Worm (Caenorhabditis elegans) whole organism, mixed stage, embryonic: Measurements from ENCODE around the gene rpb-8.
"Not testable (repeated sequence)": the region's sequence is repeated elsewhere in the genome, so short reads cannot be mapped to it uniquely, and the experiment has no call there.

Experiments used
- ham-2 ChIP-seq: fragments of 200-800 bp; sonication (Bioruptor generic); optimal IDR thresholded peaks from 2 replicates; lab custom pipeline; 2018; ENCODE audit warnings: mild to moderate bottlenecking, missing genetic modification characterization, missing compliant biosample characterization
- lin-13 ChIP-seq: fragments of 150-350 bp; optimal IDR thresholded peaks from 2 replicates; lab custom pipeline; 2014; ENCODE audit warnings: missing biosample characterization, missing genetic modification characterization
- lsy-2 ChIP-seq: fragments of 150-350 bp; optimal IDR thresholded peaks from 2 replicates; lab custom pipeline; 2014; ENCODE audit warnings: missing biosample characterization, missing genetic modification characterization
- sptf-1 ChIP-seq: sonication (generic microtip); optimal IDR thresholded peaks from 2 replicates; lab custom pipeline; 2017; ENCODE audit warnings: mild to moderate bottlenecking, missing genetic modification characterization, moderate library complexity, missing compliant biosample characterization

DNA sequence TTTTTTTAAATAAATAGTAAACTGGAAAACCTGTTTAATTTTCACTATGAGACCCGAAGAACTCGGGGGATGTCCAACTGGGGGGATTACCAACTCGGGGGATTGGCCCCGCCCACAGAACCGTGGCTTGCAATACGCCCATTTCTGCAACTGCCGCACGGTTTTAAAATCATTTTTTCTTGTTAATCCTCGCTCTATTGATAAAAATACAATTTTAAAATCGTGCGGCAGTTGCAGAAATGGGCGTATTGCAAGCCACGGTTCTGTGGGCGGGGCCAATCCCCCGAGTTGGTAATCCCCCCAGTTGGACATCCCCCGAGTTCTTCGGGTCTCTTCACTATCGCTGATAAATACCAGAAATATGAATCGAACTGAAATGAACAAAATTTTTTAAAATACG is 4.2 kb upstream of the rpb-8 start, which contains the start of gene mmab-1:
- TF ChIP-seq lsy-2 (tag; lab: Kevin White, UChicago); lin-13 (tag; lab: Kevin White, UChicago); ham-2; sptf-1: not testable (repeated sequence)
